Fruit fly (Drosophila melanogaster): Measurements from ENCODE around the gene CG3610.

Gene CG3610

DNA sequence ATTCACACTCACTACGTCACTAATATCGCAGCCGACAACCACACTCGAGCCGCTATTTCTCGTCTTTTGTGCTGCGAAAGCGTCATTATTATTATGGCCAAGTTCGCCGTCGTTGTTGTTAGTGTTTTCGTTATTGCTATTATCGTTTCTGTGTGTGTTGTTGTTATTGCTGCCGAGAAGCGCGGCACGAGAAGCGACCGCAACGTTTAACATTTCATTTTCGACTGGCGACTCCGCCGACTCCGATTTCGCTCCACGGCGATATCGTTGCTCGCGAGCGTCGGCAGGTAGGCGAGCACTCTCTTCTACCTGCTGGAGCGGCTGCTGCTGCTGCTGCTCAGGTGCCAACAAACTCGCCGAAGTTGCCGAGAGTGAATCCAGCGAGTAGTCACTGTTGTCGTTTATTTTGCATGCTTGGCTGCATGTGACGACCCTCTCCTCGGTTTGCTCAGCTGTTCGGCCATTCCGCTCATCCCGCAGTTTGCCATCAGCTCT is 27.1 kb upstream of the CG3610 start (continued):
- TF ChIP-seq Jarid2 (GFP tag; optimal IDR thresholded peaks at IDR 0.05) (peak; percentile 96), CG8290 (GFP tag; optimal IDR thresholded peaks at IDR 0.05) (no peak), CG8290 (tag; optimal IDR thresholded peaks at IDR 0.05) (peak in 1 of 2 experiments; percentile 20), gro (GFP tag; optimal IDR thresholded peaks at IDR 0.05) (peak; percentile 40), sob (GFP tag; IDR thresholded peaks at IDR 0.05) (peak; percentile 50; the same call in 1 of the 2 replicates), da (GFP tag; optimal IDR thresholded peaks at IDR 0.05) (no peak), Ada2b (GFP tag; IDR thresholded peaks at IDR 0.05) (0 out of 2 replicates have a peak, but pooled peaks have one; percentile 33), peb (GFP tag; IDR thresholded peaks at IDR 0.05) (no peak), CrebB (tag; optimal IDR thresholded peaks at IDR 0.05) (peak; percentile 12), Trl (optimal IDR thresholded peaks at IDR 0.05) (peak; percentile 70 to 75), Trl (GFP tag; optimal IDR thresholded peaks at IDR 0.05) (no peak), knrl (GFP tag; IDR thresholded peaks at IDR 0.05; ENCODE audit: partially characterized antibody) (no peak), CG14710 (tag; optimal IDR thresholded peaks at IDR 0.05) (no peak), sim (GFP tag; IDR thresholded peaks at IDR 0.05) (no peak), CG18764 (GFP tag; optimal IDR thresholded peaks at IDR 0.05) (no peak), Side (GFP tag; optimal IDR thresholded peaks at IDR 0.05) (peak; percentile 30), CG6813 (GFP tag; optimal IDR thresholded peaks at IDR 0.05) (peak; percentile 5), CG1024 (GFP tag; IDR thresholded peaks at IDR 0.05) (no peak), CG3995 (GFP tag; optimal IDR thresholded peaks at IDR 0.05) (no peak), lab (GFP tag; optimal IDR thresholded peaks at IDR 0.05) (peak; percentile 57), CG43689 (GFP tag; IDR thresholded peaks at IDR 0.05) (no peak), CG30431 (GFP tag; optimal IDR thresholded peaks at IDR 0.05) (no peak), az2 (GFP tag; optimal IDR thresholded peaks at IDR 0.05) (no peak), mld (GFP tag; IDR thresholded peaks at IDR 0.05; ENCODE audit: partially characterized antibody) (no peak), BtbVII (GFP tag; optimal IDR thresholded peaks at IDR 0.05) (peak; percentile 66), crol (GFP tag; IDR thresholded peaks at IDR 0.05) (0 out of 2 replicates have a peak, but pooled peaks have one; percentile 44), tll (GFP tag; optimal IDR thresholded peaks at IDR 0.05) (peak in 1 of 2 experiments; percentile 42), jing (GFP tag; optimal IDR thresholded peaks at IDR 0.05) (no peak), hkb (optimal IDR thresholded peaks at IDR 0.05) (no peak), hkb (GFP tag; IDR thresholded peaks at IDR 0.05) (no peak), cwo (GFP tag; optimal IDR thresholded peaks at IDR 0.05) (peak; percentile 34), CG4282 (GFP tag; optimal IDR thresholded peaks at IDR 0.05) (no peak), sqz (GFP tag; optimal IDR thresholded peaks at IDR 0.05) (no peak), bbx (GFP tag; IDR thresholded peaks at IDR 0.05; ENCODE audit: partially characterized antibody) (peak; percentile 57; the same call in 1 of the 2 replicates), CG6272 (GFP tag; IDR thresholded peaks at IDR 0.05) (no peak), fu2 (GFP tag; optimal IDR thresholded peaks at IDR 0.05) (no peak), Fer1 (GFP tag; optimal IDR thresholded peaks at IDR 0.05) (peak; percentile 55), CG12155 (GFP tag; optimal IDR thresholded peaks at IDR 0.05) (peak; percentile 96), CG15479 (GFP tag; optimal IDR thresholded peaks at IDR 0.05) (peak; percentile 63), CG17802 (tag; optimal IDR thresholded peaks at IDR 0.05) (no peak), oc (tag; optimal IDR thresholded peaks at IDR 0.05) (peak; percentile 18), CG9437 (GFP tag; optimal IDR thresholded peaks at IDR 0.05) (no peak), CG2712 (tag; optimal IDR thresholded peaks at IDR 0.05) (peak; percentile 0), CG34224 (GFP tag; IDR thresholded peaks at IDR 0.05; ENCODE audit: partially characterized antibody) (peak; percentile 43; the same call in 1 of the 3 replicates), sug (tag; optimal IDR thresholded peaks at IDR 0.05) (peak; percentile 16), CG13894 (tag; optimal IDR thresholded peaks at IDR 0.05) (peak; percentile 14), her (GFP tag; optimal IDR thresholded peaks at IDR 0.05) (no peak), Eip74EF (GFP tag; optimal IDR thresholded peaks at IDR 0.05) (peak in 1 of 2 experiments; percentile 32), CG1602 (GFP tag; optimal IDR thresholded peaks at IDR 0.05) (no peak), CG8924 (tag; optimal IDR thresholded peaks at IDR 0.05) (peak; percentile 13)
